Fruit fly (Drosophila melanogaster) whole organism, pupa: ENCODE data around the gene CG6071.

ENCODE experiments used
- CG10348 ChIP-seq: fragments of 200-800 bp; sonication (Bioruptor generic); IDR thresholded peaks from 2 replicates; pipeline ENCODE4 v1.3.6; 2022; ENCODE audit warnings: missing biosample characterization, missing genetic modification characterization
- CG12605 ChIP-seq: fragments of 200-800 bp; sonication (Bioruptor generic); IDR thresholded peaks from 2 replicates; pipeline ENCODE4 v1.3.6; 2022; ENCODE audit warnings: missing biosample characterization, missing genetic modification characterization
- CG13204 ChIP-seq: fragments of 200-800 bp; sonication (Bioruptor generic); optimal IDR thresholded peaks from 2 replicates; lab custom pipeline; 2018; ENCODE audit warnings: missing biosample characterization, mild to moderate bottlenecking, missing genetic modification characterization, moderate library complexity
- CG14655 ChIP-seq: fragments of 200-800 bp; sonication (Bioruptor generic); optimal IDR thresholded peaks from 3 replicates; lab custom pipeline; 2017; ENCODE audit warnings: mild to moderate bottlenecking, missing biosample characterization, missing genetic modification reagents, missing genetic modification characterization
- CG15710 ChIP-seq: fragments of 200-800 bp; sonication (Bioruptor generic); optimal IDR thresholded peaks from 2 replicates; lab custom pipeline; 2018; ENCODE audit warnings: missing biosample characterization, mild to moderate bottlenecking, missing genetic modification characterization, moderate library complexity
- CG17806 ChIP-seq: fragments of 200-800 bp; sonication (Bioruptor generic); optimal IDR thresholded peaks from 2 replicates; lab custom pipeline; 2018; ENCODE audit warnings: missing biosample characterization, mild to moderate bottlenecking, missing genetic modification characterization, moderate library complexity
- CG32121 ChIP-seq: fragments of 200-800 bp; sonication (Bioruptor generic); IDR thresholded peaks from 2 replicates; pipeline ENCODE4 v1.3.6; 2022; ENCODE audit warnings: missing biosample characterization, missing genetic modification characterization
- CG34367 ChIP-seq: fragments of 200-800 bp; sonication (Bioruptor generic); optimal IDR thresholded peaks from 2 replicates; lab custom pipeline; 2018; ENCODE audit warnings: missing biosample characterization, mild to moderate bottlenecking, missing genetic modification characterization
- CG4496 ChIP-seq: fragments of 200-800 bp; sonication (Bioruptor generic); IDR thresholded peaks from 3 replicates; pipeline ENCODE4 v1.3.6; 2022; ENCODE audit warnings: missing biosample characterization, missing genetic modification characterization
- CG8159 ChIP-seq: fragments of 200-800 bp; sonication (Bioruptor generic); optimal IDR thresholded peaks from 3 replicates; lab custom pipeline; 2018; ENCODE audit warnings: missing biosample characterization, mild to moderate bottlenecking, missing genetic modification characterization, moderate library complexity
- CG8301 ChIP-seq: fragments of 200-800 bp; sonication (Bioruptor generic); optimal IDR thresholded peaks from 2 replicates; lab custom pipeline; 2018; ENCODE audit warnings: missing biosample characterization, mild to moderate bottlenecking, missing genetic modification characterization
- CG9948 ChIP-seq: fragments of 200-800 bp; sonication (Bioruptor generic); optimal IDR thresholded peaks from 2 replicates; lab custom pipeline; 2018; ENCODE audit warnings: missing biosample characterization, mild to moderate bottlenecking, missing genetic modification characterization, moderate library complexity
- D1 ChIP-seq: fragments of 200-800 bp; sonication (Bioruptor generic); optimal IDR thresholded peaks from 2 replicates; lab custom pipeline; 2018; ENCODE audit warnings: missing biosample characterization, mild to moderate bottlenecking, missing genetic modification characterization, moderate library complexity
- EcR ChIP-seq: fragments of 200-800 bp; sonication (Bioruptor generic); optimal IDR thresholded peaks from 3 replicates; lab custom pipeline; 2019; ENCODE audit warnings: missing biosample characterization, missing genetic modification characterization, mild to moderate bottlenecking, moderate library complexity, missing genetic modification reagents
- Ets98B ChIP-seq: fragments of 200-800 bp; sonication (Bioruptor generic); IDR thresholded peaks from 2 replicates; pipeline ENCODE4 v1.3.6; 2022; ENCODE audit warnings: missing biosample characterization, missing genetic modification characterization
- Pif1A ChIP-seq: fragments of 200-800 bp; sonication (Bioruptor generic); optimal IDR thresholded peaks from 3 replicates; lab custom pipeline; 2016; ENCODE audit warnings: missing biosample characterization, missing genetic modification characterization
- Pif1B ChIP-seq: fragments of 200-800 bp; sonication (Bioruptor generic); optimal IDR thresholded peaks from 3 replicates; lab custom pipeline; 2016; ENCODE audit warnings: missing biosample characterization, missing genetic modification characterization
- Snoo ChIP-seq: fragments of 200-800 bp; sonication (Bioruptor generic); optimal IDR thresholded peaks from 3 replicates; lab custom pipeline; 2017; ENCODE audit warnings: missing biosample characterization, mild to moderate bottlenecking, missing genetic modification characterization, inconsistent platforms
- fd96Ca ChIP-seq: fragments of 200-800 bp; sonication (Bioruptor generic); IDR thresholded peaks from 3 replicates; pipeline ENCODE4 v1.3.6; 2022; ENCODE audit warnings: missing biosample characterization, missing genetic modification characterization
- gl ChIP-seq: fragments of 200-800 bp; sonication (Bioruptor generic); optimal IDR thresholded peaks from 2 replicates; lab custom pipeline; 2018; ENCODE audit warnings: missing biosample characterization, mild to moderate bottlenecking, missing genetic modification characterization
- rn ChIP-seq: fragments of 200-800 bp; sonication (Bioruptor generic); IDR thresholded peaks from 2 replicates; pipeline ENCODE4 v1.3.6; 2022; ENCODE audit warnings: missing biosample characterization, missing genetic modification characterization

Gene CG6071

dm6 chr3L:11684522-11684851, 38.7 kb upstream of the CG6071 start:
- TF ChIP-seq CG8159 (tag; lab: Kevin White, UChicago), result no peak
- no peak for TF ChIP-seq rn (GFP tag; lab: Robert Waterston, UW)
- TF ChIP-seq CG17806 (tag; lab: Kevin White, UChicago), result no peak
- no peak for TF ChIP-seq CG32121 (GFP tag; lab: Robert Waterston, UW)
- no peak for TF ChIP-seq CG10348
- no peak for TF ChIP-seq CG34367 (tag; lab: Kevin White, UChicago)
- TF ChIP-seq Ets98B (GFP tag; lab: Robert Waterston, UW), result no peak

DNA sequence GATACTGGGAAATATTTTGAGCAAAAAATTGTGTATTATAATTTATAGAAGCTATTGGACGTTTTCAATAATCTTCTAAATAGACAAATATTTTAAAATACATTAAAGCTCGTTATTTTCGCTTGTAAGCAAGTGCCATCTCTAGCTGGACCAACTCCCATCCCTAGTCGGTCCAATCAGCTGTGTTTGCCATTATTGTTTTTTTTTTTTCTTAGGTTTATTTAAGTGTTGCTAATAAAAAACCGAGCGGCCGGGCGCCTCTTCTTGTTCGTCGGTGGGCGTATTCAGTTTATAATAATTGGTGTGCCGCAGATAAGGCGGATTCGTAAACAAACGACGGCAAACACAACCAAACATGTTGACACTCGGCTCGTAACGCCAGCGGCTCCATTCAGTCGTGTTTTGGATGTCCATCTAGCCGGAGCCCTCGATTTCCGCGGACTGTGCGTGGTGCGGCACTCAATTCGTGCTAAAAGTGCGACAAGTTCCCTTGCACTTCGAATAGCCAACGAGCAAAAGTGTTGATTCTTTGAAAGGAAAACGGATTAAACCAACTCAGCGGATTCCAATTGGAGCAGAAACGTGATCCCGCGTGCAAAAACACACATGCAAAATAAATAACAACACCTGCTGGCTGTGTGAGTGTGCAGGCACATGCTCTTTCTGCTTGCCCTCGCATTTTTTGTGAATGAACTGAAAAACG, 38.1 kb upstream of the CG6071 start, which contains the start of gene Sugb:
TSS of gene Sugb (plus strand) at position 162 of the 703 bp plus-strand sequence.
- no peak for TF ChIP-seq CG9948 (tag; lab: Kevin White, UChicago)
- TF ChIP-seq Pif1A (GFP tag; lab: Kevin White, UChicago), result peak; percentile 82
- no peak for TF ChIP-seq CG8301
- peak; percentile 16 for TF ChIP-seq D1 (tag; lab: Kevin White, UChicago)
- peak; percentile 56 for TF ChIP-seq CG15710 (tag; lab: Kevin White, UChicago)
- TF ChIP-seq EcR (GFP tag; lab: Kevin White, UChicago), result peak; percentile 16
- peak; percentile 57 for TF ChIP-seq CG34367 (tag; lab: Kevin White, UChicago)
- TF ChIP-seq fd96Ca, result no peak; the same call in 1 of the 3 replicates
- peak; percentile 30 for TF ChIP-seq CG17806 (tag; lab: Kevin White, UChicago)
- peak; percentile 51 for TF ChIP-seq Snoo (tag; lab: Kevin White, UChicago)
- peak; percentile 82 for TF ChIP-seq Ets98B (GFP tag; lab: Robert Waterston, UW)
- peak; percentile 74 for TF ChIP-seq CG12605
- TF ChIP-seq rn (GFP tag; lab: Robert Waterston, UW), result no peak
- peak; percentile 81 for TF ChIP-seq CG4496
- no peak for TF ChIP-seq CG14655 (GFP tag; lab: Kevin White, UChicago)
- peak; percentile 81 for TF ChIP-seq CG32121 (GFP tag; lab: Robert Waterston, UW)
- no peak for TF ChIP-seq CG13204 (GFP tag; lab: Kevin White, UChicago)
- peak; percentile 60 for TF ChIP-seq Pif1B
- TF ChIP-seq CG8159 (tag; lab: Kevin White, UChicago), result no peak

- TF ChIP-seq Pif1B, result no peak
- TF ChIP-seq CG17806 (tag; lab: Kevin White, UChicago), result no peak
- TF ChIP-seq CG32121 (GFP tag; lab: Robert Waterston, UW), result no peak
- peak; percentile 21 for TF ChIP-seq D1 (tag; lab: Kevin White, UChicago)
- no peak for TF ChIP-seq Snoo (tag; lab: Kevin White, UChicago)
- TF ChIP-seq Pif1A (GFP tag; lab: Kevin White, UChicago), result no peak
- TF ChIP-seq CG4496, result no peak
Measured at dm6 chr3L:11681794-11682193, 36.0 kb upstream of the CG6071 start, which contains the start of gene TfIIEalpha. TSS of gene TfIIEalpha (plus strand) at chr3L:11682038.

DNA sequence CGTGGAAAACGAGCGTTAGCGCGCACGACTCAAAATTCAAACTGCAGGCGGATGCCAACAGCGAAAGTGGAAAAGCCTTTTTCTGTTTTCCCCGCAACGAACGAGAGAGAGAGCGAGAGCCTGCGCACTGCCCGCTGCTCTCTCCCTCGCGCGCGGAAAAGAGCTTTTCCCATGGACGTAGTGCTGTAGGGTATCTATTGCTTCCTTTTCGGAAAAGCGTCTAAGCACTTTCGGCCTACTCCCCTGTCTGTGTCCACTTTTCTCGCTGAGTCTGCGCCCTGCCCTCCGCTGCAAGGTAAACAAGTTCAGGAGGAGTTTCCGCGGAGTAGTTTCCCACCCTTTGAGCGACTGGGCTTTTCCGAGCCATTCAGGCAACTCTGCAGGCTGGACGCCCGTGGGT, 34.5 kb upstream of the CG6071 start, which contains the start of gene CG32085:
TSS of gene CG32085 (minus strand) at position 47 of the 400 bp plus-strand sequence.
- TF ChIP-seq gl (no peak), EcR (GFP tag; lab: Kevin White, UChicago) (no peak), CG4496 (peak; percentile 76), Pif1A (GFP tag; lab: Kevin White, UChicago) (peak; percentile 44), rn (GFP tag; lab: Robert Waterston, UW) (peak; percentile 42; the same call in 1 of the 2 replicates), Ets98B (GFP tag; lab: Robert Waterston, UW) (peak; percentile 79), fd96Ca (peak; percentile 74; the same call in 2 of the 3 replicates), CG9948 (tag; lab: Kevin White, UChicago) (no peak), CG14655 (GFP tag; lab: Kevin White, UChicago) (peak; percentile 38), CG10348 (no peak), CG32121 (GFP tag; lab: Robert Waterston, UW) (peak; percentile 72), CG8301 (peak; percentile 1), D1 (tag; lab: Kevin White, UChicago) (no peak)
- TF ChIP-seq, all 21 proteins: peak for 8

- TF ChIP-seq Pif1B, result no peak
- no peak for TF ChIP-seq CG10348
- TF ChIP-seq D1 (tag; lab: Kevin White, UChicago), result no peak
- TF ChIP-seq CG8301, result no peak
- TF ChIP-seq fd96Ca, result no peak
- TF ChIP-seq CG12605, result no peak
- no peak for TF ChIP-seq CG4496
- no peak for TF ChIP-seq gl
- no peak for TF ChIP-seq CG32121 (GFP tag; lab: Robert Waterston, UW)
- TF ChIP-seq Snoo (tag; lab: Kevin White, UChicago), result no peak
Measured at dm6 chr3L:11678313-11678817, 32.5 kb upstream of the CG6071 start.

- TF ChIP-seq CG8301, result peak; percentile 63
- peak; percentile 37 for TF ChIP-seq CG34367 (tag; lab: Kevin White, UChicago)
- TF ChIP-seq Pif1B, result peak; percentile 7
- peak; percentile 59 for TF ChIP-seq CG8159 (tag; lab: Kevin White, UChicago)
- no peak for TF ChIP-seq D1 (tag; lab: Kevin White, UChicago)
- TF ChIP-seq CG4496, result peak; percentile 93
- TF ChIP-seq Ets98B (GFP tag; lab: Robert Waterston, UW), result peak; percentile 92
- no peak; the same call in 1 of the 2 replicates for TF ChIP-seq CG12605
- TF ChIP-seq Pif1A (GFP tag; lab: Kevin White, UChicago), result peak; percentile 50
- no peak for TF ChIP-seq EcR (GFP tag; lab: Kevin White, UChicago)
- peak; percentile 82 for TF ChIP-seq CG32121 (GFP tag; lab: Robert Waterston, UW)
- TF ChIP-seq CG10348, result peak; percentile 85; the same call in 1 of the 2 replicates
- TF ChIP-seq CG14655 (GFP tag; lab: Kevin White, UChicago), result peak; percentile 82
- TF ChIP-seq fd96Ca, result peak; percentile 91
- no peak for TF ChIP-seq gl
- TF ChIP-seq CG17806 (tag; lab: Kevin White, UChicago), result peak; percentile 51
- peak; percentile 54 for TF ChIP-seq CG15710 (tag; lab: Kevin White, UChicago)
- peak; percentile 38; the same call in 1 of the 2 replicates for TF ChIP-seq rn (GFP tag; lab: Robert Waterston, UW)
- TF ChIP-seq, all 21 proteins: peak for 14
Measured at dm6 chr3L:11656189-11656588, 10.4 kb upstream of the CG6071 start.
